Worm (Caenorhabditis elegans): ENCODE data around the gene C55A1.1.
"Not testable (repeated sequence)": the region's sequence is repeated elsewhere in the genome, so short reads cannot be mapped to it uniquely, and the experiment has no call there.

C55A1.1 gene

DNA sequence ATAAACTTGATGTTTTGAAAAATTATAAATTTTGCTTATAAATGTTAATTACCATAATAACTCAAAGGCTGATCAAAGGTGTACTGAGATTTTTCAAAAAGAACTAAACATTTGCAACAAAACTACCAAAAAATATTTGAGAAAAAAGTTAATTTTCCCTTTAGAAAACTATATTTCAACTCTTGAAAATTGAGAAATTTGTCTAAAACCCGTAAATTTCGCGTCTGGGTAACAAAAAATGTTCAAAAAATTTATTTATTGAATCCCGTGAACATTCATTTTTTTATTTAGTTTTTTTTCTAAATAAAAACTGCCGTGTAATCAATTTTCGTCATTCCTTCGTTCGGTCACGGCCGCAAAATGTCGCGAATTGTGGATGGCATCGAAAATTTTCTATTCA is 48.5 kb downstream of the C55A1.1 start, which contains the start of gene K06B4.15:
K06B4.15 (plus strand) TSS at position 301 of the 400 bp plus-strand sequence.
- not testable (repeated sequence) for TF ChIP-seq nhr-28, ztf-11, pha-4 (tag; optimal IDR thresholded peaks at IDR 0.05)
